Fruit fly (Drosophila melanogaster) whole organism, embryonic: ENCODE measurements around the gene blot.
A peak's percentile ranks its signal among the peaks of the same experiment; 100 is the strongest.

ENCODE experiments used
- Atf3 ChIP-seq: fragments of 200-800 bp; sonication (Bioruptor generic); optimal IDR thresholded peaks from 3 replicates; lab custom pipeline; 2016; ENCODE audit warnings: missing biosample characterization, missing genetic modification characterization
- Atf6 ChIP-seq: fragments of 200-800 bp; sonication (Bioruptor generic); IDR thresholded peaks from 2 replicates; pipeline ENCODE4 v1.3.6; 2022; ENCODE audit warnings: missing biosample characterization, missing genetic modification characterization
- Awh ChIP-seq: fragments of 200-800 bp; sonication (Bioruptor generic); IDR thresholded peaks from 2 replicates; pipeline ENCODE4, ENCODE4 v1.3.6; 2022; ENCODE audit warnings: missing biosample characterization, missing genetic modification characterization
- Blimp-1 ChIP-seq: fragments of 200-800 bp; sonication (Bioruptor generic); optimal IDR thresholded peaks from 3 replicates; lab custom pipeline; 2018; ENCODE audit warnings: missing biosample characterization, missing genetic modification characterization, mild to moderate bottlenecking, moderate library complexity, missing genetic modification reagents
- CG10321 ChIP-seq: fragments of 200-800 bp; sonication (Bioruptor generic); IDR thresholded peaks from 2 replicates; pipeline ENCODE4 v1.3.6; 2022; ENCODE audit warnings: missing biosample characterization, missing genetic modification characterization
- CG11560 ChIP-seq: fragments of 200-800 bp; sonication (Bioruptor generic); IDR thresholded peaks from 3 replicates; pipeline ENCODE4 v1.3.6; 2022; ENCODE audit warnings: missing biosample characterization, missing genetic modification characterization
- CG1233 ChIP-seq: fragments of 200-800 bp; sonication (Bioruptor generic); optimal IDR thresholded peaks from 4 replicates; lab custom pipeline; 2018; ENCODE audit warnings: missing biosample characterization, mild to moderate bottlenecking, missing genetic modification characterization
- CG13424 ChIP-seq: fragments of 200-800 bp; sonication (Bioruptor generic); optimal IDR thresholded peaks from 2 replicates; lab custom pipeline; 2019; ENCODE audit warnings: missing biosample characterization, mild to moderate bottlenecking, missing genetic modification characterization, moderate library complexity
- CG13894 ChIP-seq: fragments of 200-800 bp; sonication (Bioruptor generic); optimal IDR thresholded peaks from 3 replicates; lab custom pipeline; 2018; ENCODE audit warnings: missing biosample characterization, mild to moderate bottlenecking, missing genetic modification characterization, moderate library complexity
- CG1603 ChIP-seq: fragments of 200-800 bp; sonication (Bioruptor generic); optimal IDR thresholded peaks from 2 replicates; lab custom pipeline; 2019; ENCODE audit warnings: missing biosample characterization, mild to moderate bottlenecking, missing genetic modification characterization, moderate library complexity
- CG1792 ChIP-seq: fragments of 200-800 bp; sonication (Bioruptor generic); optimal IDR thresholded peaks from 2 replicates; lab custom pipeline; 2016; ENCODE audit warnings: missing biosample characterization, missing genetic modification characterization
- CG18476 ChIP-seq: fragments of 200-800 bp; sonication (Bioruptor generic); optimal IDR thresholded peaks from 2 replicates; lab custom pipeline; 2016; ENCODE audit warnings: missing biosample characterization, mild to moderate bottlenecking, missing genetic modification characterization
- CG30020 ChIP-seq: fragments of 200-800 bp; optimal IDR thresholded peaks from 2 replicates; lab custom pipeline; 2019; ENCODE audit warnings: missing biosample characterization, mild to moderate bottlenecking, missing genetic modification characterization, moderate library complexity
- CG31388 ChIP-seq: fragments of 200-800 bp; sonication (Bioruptor generic); optimal IDR thresholded peaks from 2 replicates; lab custom pipeline; 2016; ENCODE audit warnings: missing biosample characterization, missing genetic modification characterization
- CG3163 ChIP-seq: fragments of 200-800 bp; sonication (Bioruptor generic); optimal IDR thresholded peaks from 3 replicates; lab custom pipeline; 2016; ENCODE audit warnings: missing biosample characterization, missing genetic modification characterization
- CG32772 ChIP-seq: fragments of 200-800 bp; sonication (Bioruptor generic); IDR thresholded peaks from 2 replicates; pipeline ENCODE4 v1.3.6; 2022; ENCODE audit warnings: missing biosample characterization, missing genetic modification characterization
- CG3726 ChIP-seq: fragments of 200-800 bp; sonication (Bioruptor generic); IDR thresholded peaks from 3 replicates; pipeline ENCODE4, ENCODE4 v1.3.6; 2022; ENCODE audit warnings: missing biosample characterization, missing genetic modification characterization
- CG4854 ChIP-seq: fragments of 200-800 bp; sonication (Bioruptor generic); optimal IDR thresholded peaks from 2 replicates; lab custom pipeline; 2016; ENCODE audit warnings: missing biosample characterization, missing genetic modification characterization, inconsistent platforms
- CG6689 ChIP-seq: fragments of 200-800 bp; sonication (Bioruptor generic); IDR thresholded peaks from 2 replicates; pipeline ENCODE4 v1.3.6; 2022; ENCODE audit warnings: missing biosample characterization, missing genetic modification characterization
- CG7786 ChIP-seq: fragments of 200-800 bp; sonication (Bioruptor generic); optimal IDR thresholded peaks from 2 replicates; lab custom pipeline; 2016; ENCODE audit warnings: missing biosample characterization, missing genetic modification characterization
- CG8478 ChIP-seq: fragments of >200 bp; optimal IDR thresholded peaks from 2 replicates; lab custom pipeline; 2018
- CG9797 ChIP-seq: fragments of 200-800 bp; sonication (Bioruptor generic); optimal IDR thresholded peaks from 3 replicates; lab custom pipeline; 2018; ENCODE audit warnings: missing biosample characterization, mild to moderate bottlenecking, missing genetic modification characterization
- Camta ChIP-seq: fragments of 200-800 bp; sonication (Bioruptor generic); optimal IDR thresholded peaks from 2 replicates; lab custom pipeline; 2016; ENCODE audit warnings: missing biosample characterization, missing genetic modification characterization
- Dip2 ChIP-seq: fragments of 200-800 bp; sonication (Bioruptor generic); IDR thresholded peaks from 2 replicates; pipeline ENCODE4 v1.3.6; 2022; ENCODE audit warnings: missing biosample characterization, missing genetic modification characterization
- Eip74EF ChIP-seq, 2 experiments: fragments of 200-800 bp in 1 of 2; fragments of >200 bp in 1 of 2; sonication (Bioruptor generic) in 1 of 2; optimal IDR thresholded peaks; 2 replicates each; lab custom pipeline; 2017 to 2019; ENCODE audit warnings: missing biosample characterization in 2 of 2, missing genetic modification characterization in 2 of 2, mild to moderate bottlenecking in 1 of 2, moderate library complexity in 1 of 2
- Ets65A ChIP-seq: fragments of 200-800 bp; sonication (Bioruptor generic); peaks from one replicate; lab custom pipeline; 2016; ENCODE audit warnings: missing biosample characterization, missing genetic modification characterization
- Hmr ChIP-seq: fragments of 200-800 bp; sonication (Bioruptor generic); optimal IDR thresholded peaks from 3 replicates; lab custom pipeline; 2017; ENCODE audit warnings: mild to moderate bottlenecking, missing biosample characterization, missing genetic modification reagents, missing genetic modification characterization
- Nf-YA ChIP-seq: fragments of 200-800 bp; sonication (Bioruptor generic); IDR thresholded peaks from 2 replicates; pipeline ENCODE4 v1.3.6; 2022; ENCODE audit warnings: missing biosample characterization, missing genetic modification characterization
- Pdp1 ChIP-seq, 2 experiments: fragments of 200-800 bp; sonication (Bioruptor generic); optimal IDR thresholded peaks; 3 replicates each; lab custom pipeline; 2016; ENCODE audit warnings: missing biosample characterization in 2 of 2, missing genetic modification characterization in 2 of 2, mild to moderate bottlenecking in 1 of 2, moderate library complexity in 1 of 2
- abd-A ChIP-seq: fragments of 200-800 bp; sonication (Bioruptor generic); optimal IDR thresholded peaks from 3 replicates; lab custom pipeline; 2019; ENCODE audit warnings: missing biosample characterization, mild to moderate bottlenecking, missing genetic modification characterization, moderate library complexity
- ase ChIP-seq: fragments of 200-800 bp; sonication (Bioruptor generic); IDR thresholded peaks from 3 replicates; pipeline ENCODE4 v1.3.6; 2022; ENCODE audit warnings: missing biosample characterization, missing genetic modification characterization
- bigmax ChIP-seq: fragments of 200-800 bp; sonication (Bioruptor generic); optimal IDR thresholded peaks from 2 replicates; lab custom pipeline; 2018; ENCODE audit warnings: missing biosample characterization, mild to moderate bottlenecking, missing genetic modification characterization
- br ChIP-seq: fragments of >200 bp; optimal IDR thresholded peaks from 2 replicates; lab custom pipeline; 2017
- caup ChIP-seq: fragments of 200-800 bp; sonication (Bioruptor generic); optimal IDR thresholded peaks from 3 replicates; lab custom pipeline; 2017; ENCODE audit warnings: missing biosample characterization, mild to moderate bottlenecking, missing genetic modification characterization, moderate library complexity; ENCODE audit not compliant: severe bottlenecking
- chinmo ChIP-seq: fragments of 200-800 bp; sonication (Bioruptor generic); IDR thresholded peaks from 4 replicates; pipeline ENCODE4 v1.3.6; 2022; ENCODE audit warnings: missing biosample characterization, missing genetic modification characterization; ENCODE audit not compliant: partially characterized antibody
- chm ChIP-seq: fragments of 200-800 bp; sonication (Bioruptor generic); IDR thresholded peaks from 2 replicates; pipeline ENCODE4 v1.3.6; 2022; ENCODE audit warnings: missing biosample characterization, missing genetic modification characterization
- cwo ChIP-seq: fragments of 200-800 bp; sonication (Bioruptor generic); optimal IDR thresholded peaks from 3 replicates; lab custom pipeline; 2017; ENCODE audit warnings: missing biosample characterization, missing genetic modification characterization, mild to moderate bottlenecking, moderate library complexity, missing genetic modification reagents
- dati ChIP-seq: fragments of 200-800 bp; sonication (Bioruptor generic); IDR thresholded peaks from 2 replicates; pipeline ENCODE4 v1.3.6; 2022; ENCODE audit warnings: missing biosample characterization, missing genetic modification characterization
- eyg ChIP-seq: fragments of 200-800 bp; sonication (Bioruptor generic); optimal IDR thresholded peaks from 3 replicates; lab custom pipeline; 2016; ENCODE audit warnings: missing biosample characterization, missing genetic modification characterization
- ftz-f1 ChIP-seq: fragments of 200-800 bp; sonication (Bioruptor generic); optimal IDR thresholded peaks from 2 replicates; lab custom pipeline; 2016; ENCODE audit warnings: missing biosample characterization, missing genetic modification characterization
- kay ChIP-seq: fragments of 200-800 bp; sonication (Bioruptor generic); optimal IDR thresholded peaks from 2 replicates; lab custom pipeline; 2016; ENCODE audit warnings: missing biosample characterization, missing genetic modification characterization
- lilli ChIP-seq: fragments of 200-800 bp; sonication (Bioruptor generic); optimal IDR thresholded peaks from 3 replicates; lab custom pipeline; 2016; ENCODE audit warnings: missing biosample characterization, missing genetic modification characterization
- oc ChIP-seq: fragments of 200-800 bp; sonication (Bioruptor generic); optimal IDR thresholded peaks from 2 replicates; lab custom pipeline; 2018; ENCODE audit warnings: missing biosample characterization, mild to moderate bottlenecking, missing genetic modification characterization, moderate library complexity
- pnt ChIP-seq: fragments of 200-800 bp; sonication (Bioruptor generic); optimal IDR thresholded peaks from 3 replicates; lab custom pipeline; 2016; ENCODE audit warnings: missing biosample characterization, missing genetic modification characterization
- row ChIP-seq: fragments of 200-800 bp; sonication (Bioruptor generic); IDR thresholded peaks from 3 replicates; pipeline ENCODE4 v1.3.6; 2022; ENCODE audit warnings: missing biosample characterization, missing genetic modification characterization
- run ChIP-seq: fragments of 200-800 bp; sonication (Bioruptor generic); optimal IDR thresholded peaks from 3 replicates; lab custom pipeline; 2018; ENCODE audit warnings: missing biosample characterization, mild to moderate bottlenecking, missing genetic modification characterization
- salm ChIP-seq: fragments of 200-800 bp; sonication (Bioruptor generic); optimal IDR thresholded peaks from 2 replicates; lab custom pipeline; 2018; ENCODE audit warnings: missing biosample characterization, mild to moderate bottlenecking, missing genetic modification characterization
- sens-2 ChIP-seq: fragments of 200-800 bp; sonication (Bioruptor generic); IDR thresholded peaks from 2 replicates; pipeline ENCODE4 v1.3.6; 2022; ENCODE audit warnings: missing biosample characterization, missing genetic modification characterization
- sima ChIP-seq: fragments of 200-800 bp; sonication (Bioruptor generic); optimal IDR thresholded peaks from 2 replicates; lab custom pipeline; 2016; ENCODE audit warnings: missing biosample characterization, missing genetic modification characterization
- vfl ChIP-seq: fragments of 200-800 bp; sonication (Bioruptor generic); optimal IDR thresholded peaks from 2 replicates; lab custom pipeline; 2016; ENCODE audit warnings: missing biosample characterization, missing genetic modification characterization
- vvl ChIP-seq: fragments of 200-800 bp; sonication (Bioruptor generic); IDR thresholded peaks from 2 replicates; pipeline ENCODE4 v1.3.6; 2022; ENCODE audit warnings: missing biosample characterization, missing genetic modification characterization

Gene blot

dm6 chr3L:17388895-17389294, 32.4 kb downstream of the blot start, which contains the start of gene CG13731 (continued):
- TF ChIP-seq CG10321 (GFP tag; lab: Robert Waterston, UW) (no peak), Hmr (no peak), vfl (GFP tag; lab: Kevin White, UChicago) (no peak), CG1603 (no peak), Ets65A (GFP tag; lab: Kevin White, UChicago) (peak; percentile 30), chm (GFP tag; lab: Robert Waterston, UW) (no peak), CG8478 (no peak), Dip2 (GFP tag; lab: Robert Waterston, UW) (no peak), CG32772 (GFP tag; lab: Robert Waterston, UW) (no peak), Blimp-1 (GFP tag; lab: Kevin White, UChicago) (peak; percentile 78), lilli (GFP tag; lab: Kevin White, UChicago) (no peak), Atf6 (no peak), br (lab: Kevin White, UChicago) (no peak), ase (GFP tag; lab: Robert Waterston, UW) (no peak), Nf-YA (GFP tag; lab: Robert Waterston, UW) (no peak), CG9797 (GFP tag; lab: Kevin White, UChicago) (no peak), CG1792 (no peak), chinmo (GFP tag; lab: Robert Waterston, UW) (0 out of 4 replicates have a peak, but pooled peaks have one; percentile 31), CG6689 (GFP tag; lab: Robert Waterston, UW) (no peak), CG11560 (tag; lab: Robert Waterston, UW) (no peak), caup (GFP tag; lab: Kevin White, UChicago) (no peak), Awh (GFP tag; lab: Robert Waterston, UW) (0 out of 2 replicates have a peak, but pooled peaks have one; percentile 7), sima (GFP tag; lab: Kevin White, UChicago) (no peak), sens-2 (GFP tag; lab: Robert Waterston, UW) (no peak), run (tag; lab: Kevin White, UChicago) (no peak), CG7786 (GFP tag; lab: Kevin White, UChicago) (no peak), Atf3 (GFP tag; lab: Kevin White, UChicago) (no peak), CG1233 (no peak)
- TF ChIP-seq, all 482 proteins: peak for 8

- TF ChIP-seq CG3163 (GFP tag; lab: Kevin White, UChicago) (no peak), cwo (GFP tag; lab: Kevin White, UChicago) (no peak), dati (no peak), row (GFP tag; lab: Robert Waterston, UW) (no peak), bigmax (GFP tag; lab: Kevin White, UChicago) (no peak), CG31388 (no peak), CG4854 (GFP tag; lab: Kevin White, UChicago) (no peak), vvl (GFP tag; lab: Robert Waterston, UW) (peak; percentile 89), oc (peak; percentile 26), CG13424 (tag; lab: Kevin White, UChicago) (no peak), chinmo (GFP tag; lab: Robert Waterston, UW) (peak; percentile 79; the same call in 1 of the 4 replicates), CG30020 (tag; lab: Kevin White, UChicago) (no peak), salm (tag; lab: Kevin White, UChicago) (no peak), CG13894 (tag; lab: Kevin White, UChicago) (peak; percentile 65), pnt (no peak), eyg (GFP tag; lab: Kevin White, UChicago) (no peak), Camta (GFP tag; lab: Kevin White, UChicago) (no peak), Pdp1 (GFP tag; optimal IDR thresholded peaks at IDR 0.05; lab: Kevin White, UChicago) (peak in 1 of 2 experiments; percentile 84), kay (GFP tag; lab: Kevin White, UChicago) (no peak), ftz-f1 (peak; percentile 2), CG3726 (GFP tag; lab: Robert Waterston, UW) (no peak), Eip74EF (GFP tag; optimal IDR thresholded peaks at IDR 0.05; lab: Kevin White, UChicago) (peak in 1 of 2 experiments; percentile 28), CG18476 (GFP tag; lab: Kevin White, UChicago) (no peak), abd-A (tag; lab: Kevin White, UChicago) (peak; percentile 61)
These were observed 34.5 kb downstream of the blot start for dm6 chr3L:17386612-17387382.
